Fruit fly (Drosophila melanogaster) whole organism, embryonic: Measurements from ENCODE around the gene geko.

Experiments
- Blimp-1 ChIP-seq: fragments of 200-800 bp; sonication (Bioruptor generic); optimal IDR thresholded peaks from 3 replicates; lab custom pipeline; 2018; ENCODE audit warnings: missing biosample characterization, missing genetic modification characterization, mild to moderate bottlenecking, moderate library complexity, missing genetic modification reagents
- CG10274 ChIP-seq: fragments of 200-800 bp; sonication (Bioruptor generic); optimal IDR thresholded peaks from 3 replicates; lab custom pipeline; 2017; ENCODE audit warnings: missing biosample characterization, mild to moderate bottlenecking, missing genetic modification characterization
- CG11504 ChIP-seq: fragments of 200-800 bp; sonication (Bioruptor generic); optimal IDR thresholded peaks from 3 replicates; lab custom pipeline; 2019; ENCODE audit warnings: missing biosample characterization, mild to moderate bottlenecking, missing genetic modification characterization, moderate library complexity
- CG15073 ChIP-seq: fragments of 200-800 bp; sonication (Bioruptor generic); optimal IDR thresholded peaks from 2 replicates; lab custom pipeline; 2016; ENCODE audit warnings: missing biosample characterization, missing genetic modification characterization
- CG15269 ChIP-seq: fragments of 200-800 bp; sonication (Bioruptor generic); optimal IDR thresholded peaks from 2 replicates; lab custom pipeline; 2018; ENCODE audit warnings: missing biosample characterization, mild to moderate bottlenecking, missing genetic modification characterization, moderate library complexity
- CG4360 ChIP-seq: fragments of 200-800 bp; sonication (Bioruptor generic); IDR thresholded peaks from 2 replicates; pipeline ENCODE4 v1.3.6; 2022; ENCODE audit warnings: missing biosample characterization, missing genetic modification characterization
- CG43689 ChIP-seq: fragments of 200-800 bp; sonication (Bioruptor generic); IDR thresholded peaks from 2 replicates; pipeline ENCODE4 v1.3.6; 2022; ENCODE audit warnings: missing biosample characterization, missing genetic modification characterization
- CG6813 ChIP-seq: fragments of 200-800 bp; sonication (Bioruptor generic); optimal IDR thresholded peaks from 2 replicates; lab custom pipeline; 2017; ENCODE audit warnings: missing biosample characterization, missing genetic modification characterization, mild to moderate bottlenecking, moderate library complexity, missing genetic modification reagents
- HmgZ ChIP-seq: fragments of 200-800 bp; sonication (Bioruptor generic); optimal IDR thresholded peaks from 2 replicates; lab custom pipeline; 2018; ENCODE audit warnings: missing biosample characterization, mild to moderate bottlenecking, missing genetic modification characterization
- Mad ChIP-seq: fragments of 200-800 bp; sonication (Bioruptor generic); optimal IDR thresholded peaks from 2 replicates; lab custom pipeline; 2016; ENCODE audit warnings: missing biosample characterization, missing genetic modification characterization
- Med ChIP-seq: fragments of 200-800 bp; sonication (Bioruptor generic); peaks from one replicate; lab custom pipeline; 2016; ENCODE audit warnings: missing biosample characterization, missing genetic modification characterization, mild to moderate bottlenecking, inconsistent platforms, moderate library complexity
- bsh ChIP-seq, 2 experiments: fragments of 200-800 bp; sonication (Bioruptor generic); optimal IDR thresholded peaks; 2 replicates each; lab custom pipeline; 2017 to 2018; ENCODE audit warnings: mild to moderate bottlenecking in 2 of 2, missing biosample characterization in 2 of 2, missing genetic modification characterization in 2 of 2, moderate library complexity in 1 of 2
- btn ChIP-seq: fragments of 200-800 bp; sonication (Bioruptor generic); optimal IDR thresholded peaks from 2 replicates; lab custom pipeline; 2016; ENCODE audit warnings: missing biosample characterization, missing genetic modification characterization
- corto ChIP-seq: fragments of 200-800 bp; sonication (Bioruptor generic); optimal IDR thresholded peaks from 2 replicates; lab custom pipeline; 2016; ENCODE audit warnings: missing biosample characterization, mild to moderate bottlenecking, missing genetic modification characterization, moderate library complexity
- danr ChIP-seq: fragments of 200-800 bp; sonication (Bioruptor generic); IDR thresholded peaks from 2 replicates; pipeline ENCODE4 v1.3.6; 2022; ENCODE audit warnings: missing biosample characterization, missing genetic modification characterization
- lov ChIP-seq, 2 experiments: fragments of 200-800 bp in 1 of 2; fragments of >200 bp in 1 of 2; sonication (Bioruptor generic) in 1 of 2; IDR thresholded peaks in 1 of 2; optimal IDR thresholded peaks in 1 of 2; 2 replicates in 1 of 2; 3 replicates in 1 of 2; pipeline versions ENCODE4 v1.3.6 to Lab custom; 2017 to 2022; ENCODE audit warnings: missing biosample characterization in 1 of 2, missing genetic modification characterization in 1 of 2
- nom ChIP-seq: fragments of 200-800 bp; sonication (Bioruptor generic); optimal IDR thresholded peaks from 2 replicates; lab custom pipeline; 2017; ENCODE audit warnings: missing biosample characterization, missing genetic modification characterization, mild to moderate bottlenecking, moderate library complexity, missing genetic modification reagents
- row ChIP-seq: fragments of 200-800 bp; sonication (Bioruptor generic); IDR thresholded peaks from 3 replicates; pipeline ENCODE4 v1.3.6; 2022; ENCODE audit warnings: missing biosample characterization, missing genetic modification characterization
- slbo ChIP-seq: fragments of 200-800 bp; sonication (Bioruptor generic); IDR thresholded peaks from 2 replicates; pipeline ENCODE4 v1.3.6; 2022; ENCODE audit warnings: missing biosample characterization, missing genetic modification characterization
- unc-4 ChIP-seq: fragments of 200-800 bp; sonication (Bioruptor generic); IDR thresholded peaks from 2 replicates; pipeline ENCODE4 v1.3.6; 2022; ENCODE audit warnings: missing biosample characterization, missing genetic modification characterization; ENCODE audit not compliant: partially characterized antibody
- z ChIP-seq: fragments of 200-800 bp; sonication (Bioruptor generic); IDR thresholded peaks from 3 replicates; pipeline ENCODE4 v1.3.6; 2022; ENCODE audit warnings: missing biosample characterization, missing genetic modification characterization
- zfh1 ChIP-seq: fragments of 200-800 bp; sonication (Bioruptor generic); IDR thresholded peaks from 3 replicates; pipeline ENCODE4 v1.3.6; 2022; ENCODE audit warnings: missing biosample characterization, missing genetic modification characterization

The geko gene

dm6 chr3L:18194323-18194996 is 55.3 kb downstream of the geko start (continued):
- TF ChIP-seq zfh1 (GFP tag; lab: Robert Waterston, UW) (no peak), lov (optimal IDR thresholded peaks at IDR 0.05; lab: Kevin White, UChicago) (no peak), lov (GFP tag; IDR thresholded peaks at IDR 0.05; lab: Robert Waterston, UW) (peak; percentile 14; the same call in 1 of the 3 replicates), nom (GFP tag; lab: Kevin White, UChicago) (peak; percentile 75), CG43689 (no peak), corto (GFP tag; lab: Kevin White, UChicago) (peak; percentile 70), danr (GFP tag; lab: Robert Waterston, UW) (no peak), CG11504 (peak; percentile 11), Mad (GFP tag; lab: Kevin White, UChicago) (no peak), CG15269 (tag; lab: Kevin White, UChicago) (no peak), CG4360 (GFP tag; lab: Robert Waterston, UW) (no peak), Blimp-1 (GFP tag; lab: Kevin White, UChicago) (peak; percentile 5), z (no peak), HmgZ (tag; lab: Kevin White, UChicago) (no peak), CG10274 (GFP tag; lab: Kevin White, UChicago) (peak; percentile 76), CG6813 (GFP tag; lab: Kevin White, UChicago) (no peak), CG15073 (GFP tag; lab: Kevin White, UChicago) (no peak), row (GFP tag; lab: Robert Waterston, UW) (peak; percentile 26; the same call in 1 of the 3 replicates), unc-4 (GFP tag; lab: Robert Waterston, UW) (no peak), btn (no peak), Med (GFP tag; lab: Kevin White, UChicago) (peak; percentile 62), slbo (GFP tag; lab: Robert Waterston, UW) (0 out of 2 replicates have a peak, but pooled peaks have one; percentile 4), bsh (GFP tag; optimal IDR thresholded peaks at IDR 0.05; lab: Kevin White, UChicago) (peak; percentile 24 to 62)
